Worm (Caenorhabditis elegans) whole organism, L4/young adult: ENCODE measurements around the gene har-1.

Source experiments
- W03F9.2 ChIP-seq: fragments of 150-350 bp; optimal IDR thresholded peaks from 2 replicates; lab custom pipeline; 2014; ENCODE audit warnings: missing biosample characterization, missing genetic modification characterization
- dao-5 ChIP-seq: sonication (generic microtip); optimal IDR thresholded peaks from 2 replicates; lab custom pipeline; 2016; ENCODE audit warnings: missing genotype, missing genetic modification characterization, moderate library complexity, missing compliant biosample characterization
- him-1 ChIP-seq: sonication (generic microtip); optimal IDR thresholded peaks from 2 replicates; lab custom pipeline; 2016; ENCODE audit warnings: missing genotype, missing genetic modification reagents, missing genetic modification characterization, missing compliant biosample characterization

ce11 chrIII:4172210-4172609 lies 20.4 kb downstream of the har-1 start:
- no peak for TF ChIP-seq him-1
- TF ChIP-seq W03F9.2: no peak
- no peak for TF ChIP-seq dao-5 (tag; lab: Kevin White, UChicago)
